Worm (Caenorhabditis elegans) whole organism, late embryonic: ENCODE data around the gene ftt-2.
A peak's percentile ranks its signal among the peaks of the same experiment; 100 is the strongest.

Experiments used
- F13H6.1 ChIP-seq: sonication (generic microtip); optimal IDR thresholded peaks from 2 replicates; lab custom pipeline; 2016; ENCODE audit warnings: missing genetic modification characterization, missing compliant biosample characterization
- K09A11.1 ChIP-seq: sonication (generic microtip); optimal IDR thresholded peaks from 2 replicates; lab custom pipeline; 2017; ENCODE audit warnings: antibody characterized with exemption, mild to moderate bottlenecking, missing genetic modification characterization, missing compliant biosample characterization; ENCODE audit not compliant: insufficient read depth
- ceh-18 ChIP-seq: sonication (generic microtip); optimal IDR thresholded peaks from 2 replicates; lab custom pipeline; 2016; ENCODE audit warnings: missing genetic modification characterization, missing compliant biosample characterization
- ceh-19 ChIP-seq: fragments of 200-800 bp; sonication (Bioruptor generic); optimal IDR thresholded peaks from 2 replicates; lab custom pipeline; 2018; ENCODE audit warnings: mild to moderate bottlenecking, missing genetic modification characterization, missing compliant biosample characterization
- ceh-2 ChIP-seq: sonication (generic microtip); optimal IDR thresholded peaks from 2 replicates; lab custom pipeline; 2016; ENCODE audit warnings: missing genotype, missing genetic modification characterization, missing compliant biosample characterization
- ceh-22 ChIP-seq: sonication (generic microtip); optimal IDR thresholded peaks from 2 replicates; lab custom pipeline; 2017; ENCODE audit warnings: missing biosample characterization, missing genetic modification characterization
- ceh-30 ChIP-seq: fragments of 150-350 bp; optimal IDR thresholded peaks from 2 replicates; lab custom pipeline; 2014; ENCODE audit warnings: missing biosample characterization, missing genetic modification characterization
- ceh-31 ChIP-seq: sonication (generic microtip); optimal IDR thresholded peaks from 2 replicates; lab custom pipeline; 2016; ENCODE audit warnings: missing genetic modification characterization, missing compliant biosample characterization
- ceh-34 ChIP-seq: sonication (generic microtip); optimal IDR thresholded peaks from 2 replicates; lab custom pipeline; 2016; ENCODE audit warnings: mild to moderate bottlenecking, missing genetic modification characterization, missing compliant biosample characterization
- ceh-45 ChIP-seq: fragments of 200-800 bp; sonication (Bioruptor generic); IDR thresholded peaks from 2 replicates; pipeline ENCODE4 v1.3.6; 2022; ENCODE audit warnings: missing genetic modification reagents, missing genetic modification characterization, missing compliant biosample characterization
- dmd-4 ChIP-seq: sonication (generic microtip); optimal IDR thresholded peaks from 2 replicates; lab custom pipeline; 2016; ENCODE audit warnings: borderline replicate concordance, missing genetic modification characterization, missing compliant biosample characterization
- dve-1 ChIP-seq: sonication (generic microtip); optimal IDR thresholded peaks from 2 replicates; lab custom pipeline; 2017; ENCODE audit warnings: antibody characterized with exemption, mild to moderate bottlenecking, missing genetic modification characterization, missing compliant biosample characterization
- elt-2 ChIP-seq: sonication (generic microtip); optimal IDR thresholded peaks from 2 replicates; lab custom pipeline; 2016; ENCODE audit warnings: missing genetic modification reagents, missing genetic modification characterization, missing compliant biosample characterization
- elt-4 ChIP-seq: sonication (generic microtip); optimal IDR thresholded peaks from 2 replicates; lab custom pipeline; 2016; ENCODE audit warnings: missing genetic modification characterization, missing compliant biosample characterization
- ets-4 ChIP-seq: sonication (generic microtip); optimal IDR thresholded peaks from 2 replicates; lab custom pipeline; 2016; ENCODE audit warnings: missing genetic modification characterization, missing compliant biosample characterization
- hlh-13 ChIP-seq: fragments of 200-800 bp; sonication (Bioruptor generic); optimal IDR thresholded peaks from 2 replicates; lab custom pipeline; 2018; ENCODE audit warnings: mild to moderate bottlenecking, missing genetic modification characterization, missing compliant biosample characterization
- hlh-30 ChIP-seq: sonication (generic microtip); optimal IDR thresholded peaks from 2 replicates; lab custom pipeline; 2017; ENCODE audit warnings: antibody characterized with exemption, missing genetic modification characterization, missing compliant biosample characterization; ENCODE audit not compliant: insufficient read depth
- hlh-6 ChIP-seq: sonication (generic microtip); optimal IDR thresholded peaks from 2 replicates; lab custom pipeline; 2016; ENCODE audit warnings: missing genotype, missing genetic modification characterization, missing compliant biosample characterization
- lim-6 ChIP-seq: sonication (generic microtip); optimal IDR thresholded peaks from 2 replicates; lab custom pipeline; 2016; ENCODE audit warnings: missing genetic modification characterization, missing compliant biosample characterization
- lin-11 ChIP-seq: fragments of 200-800 bp; sonication (Bioruptor generic); optimal IDR thresholded peaks from 2 replicates; lab custom pipeline; 2018; ENCODE audit warnings: mild to moderate bottlenecking, missing genetic modification characterization, missing compliant biosample characterization
- madf-2 ChIP-seq: sonication (generic microtip); optimal IDR thresholded peaks from 2 replicates; lab custom pipeline; 2017; ENCODE audit warnings: missing genetic modification characterization, missing compliant biosample characterization
- nfya-1 ChIP-seq: sonication (generic microtip); optimal IDR thresholded peaks from 2 replicates; lab custom pipeline; 2017; ENCODE audit warnings: missing genetic modification characterization, mild to moderate bottlenecking, missing compliant biosample characterization, antibody characterized with exemption, moderate library complexity
- nhr-232 ChIP-seq: sonication (generic microtip); optimal IDR thresholded peaks from 2 replicates; lab custom pipeline; 2016; ENCODE audit warnings: missing genetic modification characterization, missing compliant biosample characterization
- pat-9 ChIP-seq: fragments of 200-800 bp; sonication (Bioruptor generic); optimal IDR thresholded peaks from 2 replicates; lab custom pipeline; 2018; ENCODE audit warnings: mild to moderate bottlenecking, missing genetic modification characterization, moderate library complexity, missing compliant biosample characterization
- pha-2 ChIP-seq: sonication (generic microtip); optimal IDR thresholded peaks from 2 replicates; lab custom pipeline; 2017; ENCODE audit warnings: mild to moderate bottlenecking, missing genetic modification characterization, missing compliant biosample characterization
- pha-4 ChIP-seq: fragments of 150-350 bp; optimal IDR thresholded peaks from 2 replicates; lab custom pipeline; 2018; ENCODE audit warnings: missing biosample characterization, missing genetic modification reagents, missing genetic modification characterization
- ref-2 ChIP-seq: sonication (generic microtip); optimal IDR thresholded peaks from 2 replicates; lab custom pipeline; 2016; ENCODE audit warnings: missing genetic modification characterization, missing compliant biosample characterization
- rnt-1 ChIP-seq: sonication (generic microtip); optimal IDR thresholded peaks from 2 replicates; lab custom pipeline; 2016; ENCODE audit warnings: missing genetic modification characterization, missing compliant biosample characterization
- sdc-2 ChIP-seq: sonication (generic microtip); optimal IDR thresholded peaks from 2 replicates; lab custom pipeline; 2016; ENCODE audit warnings: missing genotype, missing genetic modification characterization, missing compliant biosample characterization
- sox-4 ChIP-seq: sonication (generic microtip); optimal IDR thresholded peaks from 2 replicates; lab custom pipeline; 2017; ENCODE audit warnings: mild to moderate bottlenecking, missing genetic modification characterization, inconsistent platforms, missing compliant biosample characterization
- tbx-2 ChIP-seq: sonication (generic microtip); optimal IDR thresholded peaks from 2 replicates; lab custom pipeline; 2016; ENCODE audit warnings: missing genetic modification characterization, missing compliant biosample characterization
- ttx-3 ChIP-seq: sonication (generic microtip); optimal IDR thresholded peaks from 2 replicates; lab custom pipeline; 2016; ENCODE audit warnings: missing genetic modification reagents, missing genetic modification characterization, missing compliant biosample characterization
- unc-42 ChIP-seq: sonication (generic microtip); optimal IDR thresholded peaks from 2 replicates; lab custom pipeline; 2016; ENCODE audit warnings: missing genotype, missing genetic modification characterization, missing compliant biosample characterization
- unc-55 ChIP-seq: sonication (generic microtip); optimal IDR thresholded peaks from 2 replicates; lab custom pipeline; 2017; ENCODE audit warnings: missing biosample characterization, missing genetic modification reagents, missing genetic modification characterization
- zip-5 ChIP-seq: sonication (generic microtip); optimal IDR thresholded peaks from 2 replicates; lab custom pipeline; 2016; ENCODE audit warnings: missing genetic modification characterization, missing compliant biosample characterization
- ztf-16 ChIP-seq: sonication (generic microtip); optimal IDR thresholded peaks from 2 replicates; lab custom pipeline; 2017; ENCODE audit warnings: missing genetic modification characterization, missing compliant biosample characterization

The ftt-2 gene

ce11 chrX:11572205-11572604, 33.0 kb downstream of the ftt-2 start, which contains the start of gene frm-3:
TSS of gene frm-3 (plus strand) at chrX:11572505.
- no peak for TF ChIP-seq hlh-13
- no peak for TF ChIP-seq pha-4 (tag; lab: Kevin White, UChicago)
- no peak for TF ChIP-seq ceh-30 (tag; lab: Kevin White, UChicago)
- TF ChIP-seq hlh-6 (tag; lab: Kevin White, UChicago) = no peak
- TF ChIP-seq lin-11 (tag; lab: Kevin White, UChicago) = no peak
- no peak for TF ChIP-seq elt-4 (tag; lab: Kevin White, UChicago)
- no peak for TF ChIP-seq K09A11.1 (tag; lab: Kevin White, UChicago)
- no peak for TF ChIP-seq ceh-22
- no peak for TF ChIP-seq dmd-4
- TF ChIP-seq ceh-19 (GFP tag; lab: Kevin White, UChicago) = no peak
- no peak for TF ChIP-seq F13H6.1 (tag; lab: Kevin White, UChicago)

DNA sequence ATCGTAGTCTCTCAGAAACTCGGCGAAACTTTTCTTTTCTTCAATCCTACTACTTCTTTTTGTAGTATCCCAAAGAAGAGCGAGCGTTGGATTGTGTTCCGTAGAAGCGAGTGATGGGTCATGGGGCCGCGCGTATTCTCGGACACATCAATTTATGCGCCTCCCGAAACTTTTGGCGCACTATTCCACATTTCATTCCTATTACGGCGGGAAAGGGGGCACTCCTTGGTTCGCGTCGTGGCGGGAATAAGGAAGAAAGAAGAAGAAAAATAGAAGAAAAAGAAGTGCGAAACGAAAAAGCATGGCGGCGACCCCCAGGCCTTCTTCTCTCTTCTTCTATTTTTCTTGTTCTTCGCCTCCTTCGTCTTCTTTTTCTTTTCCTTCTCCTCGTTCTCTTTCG, 33.5 kb downstream of the ftt-2 start:
- TF ChIP-seq pat-9 = no peak
- no peak for TF ChIP-seq hlh-30 (tag; lab: Kevin White, UChicago)
- no peak for TF ChIP-seq rnt-1 (tag; lab: Kevin White, UChicago)
- TF ChIP-seq hlh-6 (tag; lab: Kevin White, UChicago) = no peak
- TF ChIP-seq ceh-45 (GFP tag; lab: Robert Waterston, UW) = no peak
- TF ChIP-seq elt-2 = no peak
- no peak for TF ChIP-seq ceh-34 (tag; lab: Kevin White, UChicago)
- TF ChIP-seq ref-2 (tag; lab: Kevin White, UChicago) = no peak
- TF ChIP-seq ztf-16 (tag; lab: Kevin White, UChicago) = no peak
- TF ChIP-seq unc-42 (tag; lab: Kevin White, UChicago) = peak; percentile 21
- no peak for TF ChIP-seq ceh-22
- no peak for TF ChIP-seq sox-4 (tag; lab: Kevin White, UChicago)
- no peak for TF ChIP-seq madf-2 (tag; lab: Kevin White, UChicago)
- peak; percentile 9 for TF ChIP-seq ceh-19 (GFP tag; lab: Kevin White, UChicago)

DNA sequence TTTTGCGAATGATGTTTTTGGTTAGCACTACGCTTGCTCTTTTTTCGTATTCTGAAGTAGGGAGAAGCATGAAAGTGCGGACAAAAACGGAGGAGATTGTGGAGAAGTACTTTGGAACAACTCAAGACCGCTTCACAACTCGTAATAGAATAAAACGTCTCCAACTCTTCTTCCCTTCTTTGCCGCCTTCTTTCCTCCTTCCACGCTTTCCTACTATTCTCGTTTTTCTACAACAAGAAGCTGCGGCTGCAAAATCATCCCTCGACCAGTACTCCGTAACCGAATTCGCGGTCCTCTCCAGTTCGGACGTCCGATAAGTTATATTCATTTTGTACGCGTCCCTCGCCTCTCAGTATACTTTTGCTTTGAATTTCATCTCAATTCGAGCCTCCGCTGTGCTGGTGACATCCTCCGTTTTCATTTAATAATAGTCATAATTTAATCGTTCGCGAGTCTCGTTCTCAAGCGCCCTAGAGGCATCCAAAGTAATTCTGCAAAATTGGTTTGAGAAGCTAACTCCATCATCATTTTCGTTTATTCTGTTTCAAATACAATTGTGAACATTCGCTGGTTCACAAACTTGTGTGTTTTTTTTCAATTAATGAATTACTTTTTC, 35.4 kb downstream of the ftt-2 start:
- TF ChIP-seq tbx-2 (no peak), ceh-45 (GFP tag; lab: Robert Waterston, UW) (no peak), pha-4 (tag; lab: Kevin White, UChicago) (no peak), zip-5 (tag; lab: Kevin White, UChicago) (no peak), unc-42 (tag; lab: Kevin White, UChicago) (peak; percentile 99), ceh-31 (tag; lab: Kevin White, UChicago) (peak; percentile 1)

ce11 chrX:11563663-11564062, 41.6 kb downstream of the ftt-2 start, which contains the start of gene trpp-9:
TSS of gene trpp-9 (plus strand) at chrX:11563923.
- no peak for TF ChIP-seq ets-4
- TF ChIP-seq ceh-2 (tag; lab: Kevin White, UChicago) = no peak
- peak; percentile 29 for TF ChIP-seq dve-1 (tag; lab: Kevin White, UChicago)
- TF ChIP-seq ceh-34 (tag; lab: Kevin White, UChicago) = peak; percentile 16
- TF ChIP-seq ttx-3 (tag; lab: Kevin White, UChicago) = no peak
- TF ChIP-seq ceh-31 (tag; lab: Kevin White, UChicago) = peak; percentile 47
- TF ChIP-seq sdc-2 = peak; percentile 3
- TF ChIP-seq ceh-18 (tag; lab: Kevin White, UChicago) = peak; percentile 8
- peak; percentile 27 for TF ChIP-seq unc-55 (GFP tag; lab: Kevin White, UChicago)
- no peak for TF ChIP-seq pha-2 (tag; lab: Kevin White, UChicago)
- TF ChIP-seq nfya-1 (tag; lab: Kevin White, UChicago) = peak; percentile 48
- peak; percentile 83 for TF ChIP-seq hlh-30 (tag; lab: Kevin White, UChicago)
- TF ChIP-seq tbx-2 = peak; percentile 29
- no peak for TF ChIP-seq nhr-232 (tag; lab: Kevin White, UChicago)
- TF ChIP-seq lim-6 (tag; lab: Kevin White, UChicago) = no peak
- TF ChIP-seq, all 69 proteins: peak for 9
